Worm (Caenorhabditis elegans) whole organism, young adult: ENCODE data around the gene mif-2.

Source experiments
- C17E4.6 ChIP-seq: fragments of 200-800 bp; sonication (Bioruptor generic); IDR thresholded peaks from 2 replicates; pipeline ENCODE4 v1.3.6; 2022; ENCODE audit warnings: missing genetic modification reagents, missing genetic modification characterization, missing compliant biosample characterization
- D2030.7 ChIP-seq: fragments of 200-800 bp; sonication (Bioruptor generic); IDR thresholded peaks from 2 replicates; pipeline ENCODE4 v1.3.6; 2022; ENCODE audit warnings: missing genetic modification reagents, missing genetic modification characterization, missing compliant biosample characterization
- F22D6.2 ChIP-seq: sonication (generic microtip); optimal IDR thresholded peaks from 2 replicates; lab custom pipeline; 2016; ENCODE audit warnings: mild to moderate bottlenecking, missing genetic modification characterization, missing compliant biosample characterization
- F39B2.1 ChIP-seq: fragments of 200-800 bp; sonication (Bioruptor generic); IDR thresholded peaks from 2 replicates; pipeline ENCODE4 v1.3.6; 2022; ENCODE audit warnings: missing genetic modification reagents, missing genetic modification characterization, missing compliant biosample characterization
- F49E8.2 ChIP-seq: sonication (generic microtip); optimal IDR thresholded peaks from 3 replicates; lab custom pipeline; 2017; ENCODE audit warnings: missing genetic modification characterization, mild to moderate bottlenecking, missing compliant biosample characterization, antibody characterized with exemption, moderate library complexity; ENCODE audit not compliant: insufficient read depth
- Y53F4B.3 ChIP-seq: fragments of 200-800 bp; sonication (Bioruptor generic); IDR thresholded peaks from 2 replicates; pipeline ENCODE4 v1.3.6; 2022; ENCODE audit warnings: missing genetic modification reagents, missing genetic modification characterization, missing compliant biosample characterization
- Y53G8AR.9 ChIP-seq: fragments of 200-800 bp; sonication (Bioruptor generic); conservative IDR thresholded peaks from 2 replicates; pipeline ENCODE4 v1.3.6; 2022; ENCODE audit warnings: missing genetic modification reagents, missing genetic modification characterization, missing compliant biosample characterization
- Y56A3A.18 ChIP-seq: fragments of 200-800 bp; sonication (Bioruptor generic); IDR thresholded peaks from 2 replicates; pipeline ENCODE4 v1.3.6; 2022; ENCODE audit warnings: missing genetic modification reagents, missing genetic modification characterization, missing compliant biosample characterization
- attf-3 ChIP-seq: fragments of 200-800 bp; sonication (Bioruptor generic); conservative IDR thresholded peaks from 2 replicates; pipeline ENCODE4 v1.3.6; 2022; ENCODE audit warnings: missing genetic modification reagents, missing genetic modification characterization, missing compliant biosample characterization
- attf-6 ChIP-seq: fragments of 200-800 bp; sonication (Bioruptor generic); IDR thresholded peaks from 2 replicates; pipeline ENCODE4 v1.3.6; 2022; ENCODE audit warnings: missing genetic modification reagents, missing genetic modification characterization, missing compliant biosample characterization
- cebp-1 ChIP-seq, 2 experiments: fragments of 200-800 bp in 1 of 2; sonication (Bioruptor generic) in 1 of 2; sonication (generic microtip) in 1 of 2; IDR thresholded peaks in 1 of 2; optimal IDR thresholded peaks in 1 of 2; 2 replicates each; pipeline versions ENCODE4 v1.3.6 to Lab custom; 2017 to 2022; ENCODE audit warnings: missing compliant biosample characterization in 2 of 2, missing genetic modification characterization in 2 of 2, mild to moderate bottlenecking in 1 of 2, missing genetic modification reagents in 1 of 2, moderate library complexity in 1 of 2
- cebp-2 ChIP-seq: fragments of 200-800 bp; sonication (Bioruptor generic); IDR thresholded peaks from 2 replicates; pipeline ENCODE4 v1.3.6; 2022; ENCODE audit warnings: missing genetic modification characterization, missing compliant biosample characterization
- ceh-100 ChIP-seq: fragments of 200-800 bp; sonication (Bioruptor generic); IDR thresholded peaks from 2 replicates; pipeline ENCODE4 v1.3.6; 2022; ENCODE audit warnings: missing genetic modification reagents, missing genetic modification characterization, missing compliant biosample characterization
- die-1 ChIP-seq: sonication (generic microtip); optimal IDR thresholded peaks from 2 replicates; lab custom pipeline; 2016; ENCODE audit warnings: missing genotype, mild to moderate bottlenecking, missing genetic modification characterization, missing compliant biosample characterization
- dpl-1 ChIP-seq: fragments of 150-350 bp; optimal IDR thresholded peaks from 2 replicates; lab custom pipeline; 2014; ENCODE audit warnings: missing biosample characterization, missing genetic modification reagents, missing genetic modification characterization
- egl-18 ChIP-seq: fragments of 200-800 bp; sonication (Bioruptor generic); IDR thresholded peaks from 2 replicates; pipeline ENCODE4 v1.3.6; 2022; ENCODE audit warnings: missing genetic modification reagents, missing genetic modification characterization, missing compliant biosample characterization
- egl-44 ChIP-seq: fragments of 200-800 bp; sonication (Bioruptor generic); IDR thresholded peaks from 2 replicates; pipeline ENCODE4 v1.3.6; 2022; ENCODE audit warnings: missing genetic modification reagents, missing genetic modification characterization, missing compliant biosample characterization
- egrh-3 ChIP-seq: fragments of 200-800 bp; sonication (Bioruptor generic); IDR thresholded peaks from 2 replicates; pipeline ENCODE4 v1.3.6; 2022; ENCODE audit warnings: missing genetic modification reagents, missing genetic modification characterization, missing compliant biosample characterization
- ekl-4 ChIP-seq: fragments of 200-800 bp; sonication (Bioruptor generic); IDR thresholded peaks from 2 replicates; pipeline ENCODE4 v1.3.6; 2022; ENCODE audit warnings: missing genetic modification reagents, missing genetic modification characterization, missing compliant biosample characterization
- gei-17 ChIP-seq: fragments of 200-800 bp; sonication (Bioruptor generic); optimal IDR thresholded peaks from 2 replicates; lab custom pipeline; 2018; ENCODE audit warnings: mild to moderate bottlenecking, missing genetic modification characterization, missing compliant biosample characterization
- hlh-26 ChIP-seq: fragments of 200-800 bp; sonication (Bioruptor generic); conservative IDR thresholded peaks from 2 replicates; pipeline ENCODE4 v1.3.6; 2022; ENCODE audit warnings: missing genetic modification reagents, missing genetic modification characterization, missing compliant biosample characterization
- hrde-1 ChIP-seq: sonication (generic microtip); optimal IDR thresholded peaks from 2 replicates; lab custom pipeline; 2016; ENCODE audit warnings: missing genetic modification characterization, mild to moderate bottlenecking, missing compliant biosample characterization, moderate library complexity, missing genotype, missing genetic modification reagents, borderline replicate concordance
- hsf-1 ChIP-seq: fragments of 200-800 bp; sonication (Bioruptor generic); IDR thresholded peaks from 2 replicates; pipeline ENCODE4 v1.3.6; 2022; ENCODE audit warnings: missing genetic modification reagents, missing genetic modification characterization, missing compliant biosample characterization
- let-607 ChIP-seq, 2 experiments: fragments of 200-800 bp in 1 of 2; sonication (Bioruptor generic) in 1 of 2; sonication (generic microtip) in 1 of 2; optimal IDR thresholded peaks; 2 replicates each; lab custom pipeline; 2016 to 2018; ENCODE audit warnings: mild to moderate bottlenecking in 2 of 2, missing compliant biosample characterization in 2 of 2, missing genetic modification characterization in 2 of 2, moderate library complexity in 2 of 2, missing genotype in 1 of 2
- lir-1 ChIP-seq: fragments of 200-800 bp; sonication (Bioruptor generic); conservative IDR thresholded peaks from 2 replicates; pipeline ENCODE4 v1.3.6; 2022; ENCODE audit warnings: missing genetic modification reagents, missing genetic modification characterization, missing compliant biosample characterization
- lsl-1 ChIP-seq: fragments of 200-800 bp; sonication (Bioruptor generic); optimal IDR thresholded peaks from 2 replicates; lab custom pipeline; 2018; ENCODE audit warnings: mild to moderate bottlenecking, missing genetic modification characterization, moderate library complexity, missing compliant biosample characterization
- madf-3 ChIP-seq: fragments of 200-800 bp; sonication (Bioruptor generic); IDR thresholded peaks from 2 replicates; pipeline ENCODE4 v1.3.6; 2022; ENCODE audit warnings: missing genetic modification reagents, missing genetic modification characterization, missing compliant biosample characterization
- nfya-2 ChIP-seq: fragments of 200-800 bp; sonication (Bioruptor generic); IDR thresholded peaks from 2 replicates; pipeline ENCODE4 v1.3.6; 2022; ENCODE audit warnings: missing genetic modification reagents, missing genetic modification characterization, missing compliant biosample characterization
- nfyb-1 ChIP-seq: fragments of 200-800 bp; sonication (Bioruptor generic); IDR thresholded peaks from 2 replicates; pipeline ENCODE4 v1.3.6; 2022; ENCODE audit warnings: missing genetic modification reagents, missing genetic modification characterization, missing compliant biosample characterization
- nhr-120 ChIP-seq: fragments of 200-800 bp; sonication (Bioruptor generic); IDR thresholded peaks from 2 replicates; pipeline ENCODE4 v1.3.6; 2022; ENCODE audit warnings: missing genetic modification characterization, missing compliant biosample characterization
- nhr-179 ChIP-seq: sonication (generic microtip); optimal IDR thresholded peaks from 2 replicates; lab custom pipeline; 2016; ENCODE audit warnings: mild to moderate bottlenecking, missing genetic modification characterization, missing compliant biosample characterization
- pbrm-1 ChIP-seq: fragments of 200-800 bp; sonication (Bioruptor generic); IDR thresholded peaks from 2 replicates; pipeline ENCODE4 v1.3.6; 2022; ENCODE audit warnings: missing genetic modification reagents, missing genetic modification characterization, missing compliant biosample characterization
- rcor-1 ChIP-seq: fragments of 200-800 bp; sonication (Bioruptor generic); IDR thresholded peaks from 2 replicates; pipeline ENCODE4 v1.3.6; 2022; ENCODE audit warnings: missing genetic modification reagents, missing genetic modification characterization, missing compliant biosample characterization
- snpc-3.4 ChIP-seq: sonication (generic microtip); optimal IDR thresholded peaks from 2 replicates; lab custom pipeline; 2017; ENCODE audit warnings: missing genetic modification characterization, mild to moderate bottlenecking, missing compliant biosample characterization, antibody characterized with exemption, moderate library complexity, missing genotype, missing genetic modification reagents
- snpc-4 ChIP-seq, 5 experiments: fragments of 150-350 bp in 1 of 5; sonication (generic microtip) in 4 of 5; optimal IDR thresholded peaks; 2 replicates each; lab custom pipeline; 2014 to 2018; ENCODE audit warnings: missing genetic modification characterization in 5 of 5, missing biosample characterization in 3 of 5, antibody characterized with exemption in 2 of 5, mild to moderate bottlenecking in 2 of 5, missing compliant biosample characterization in 2 of 5, missing genotype in 2 of 5, moderate library complexity in 2 of 5, missing genetic modification reagents in 1 of 5
- tbp1 ChIP-seq: fragments of 200-800 bp; sonication (Bioruptor generic); optimal IDR thresholded peaks from 2 replicates; lab custom pipeline; 2018; ENCODE audit warnings: mild to moderate bottlenecking, missing genetic modification characterization, missing compliant biosample characterization
- tlf-1 ChIP-seq: fragments of 200-800 bp; sonication (Bioruptor generic); optimal IDR thresholded peaks from 2 replicates; lab custom pipeline; 2018; ENCODE audit warnings: mild to moderate bottlenecking, missing genetic modification characterization, missing compliant biosample characterization
- unc-62 ChIP-seq: fragments of 150-350 bp; optimal IDR thresholded peaks from 2 replicates; lab custom pipeline; 2014; ENCODE audit warnings: missing biosample characterization, missing genetic modification reagents, missing genetic modification characterization
- ztf-18 ChIP-seq: sonication (generic microtip); optimal IDR thresholded peaks from 2 replicates; lab custom pipeline; 2016; ENCODE audit warnings: missing genotype, mild to moderate bottlenecking, missing genetic modification characterization, missing compliant biosample characterization
- ztf-22 ChIP-seq: fragments of 200-800 bp; sonication (Bioruptor generic); optimal IDR thresholded peaks from 2 replicates; lab custom pipeline; 2018; ENCODE audit warnings: mild to moderate bottlenecking, missing genetic modification characterization, moderate library complexity, missing compliant biosample characterization
- ztf-25 ChIP-seq: fragments of 200-800 bp; sonication (Bioruptor generic); IDR thresholded peaks from 2 replicates; pipeline ENCODE4 v1.3.6; 2022; ENCODE audit warnings: missing genetic modification reagents, missing genetic modification characterization, missing compliant biosample characterization
- ztf-3 ChIP-seq: fragments of 200-800 bp; sonication (Bioruptor generic); optimal IDR thresholded peaks from 2 replicates; lab custom pipeline; 2018; ENCODE audit warnings: mild to moderate bottlenecking, missing genetic modification characterization, missing compliant biosample characterization

The mif-2 gene

ce11 chrV:11993706-11994345 lies 15.6 kb upstream of the mif-2 start, which contains the start of the genes cyl-1 and C52E4.7 (continued):
- TF ChIP-seq attf-3 (GFP tag; lab: Robert Waterston, UW) (no peak), gei-17 (GFP tag; lab: Kevin White, UChicago) (no peak), lir-1 (GFP tag; lab: Robert Waterston, UW) (no peak), dpl-1 (GFP tag; lab: Kevin White, UChicago) (peak; percentile 30), madf-3 (GFP tag; lab: Robert Waterston, UW) (peak; percentile 98), egrh-3 (no peak)

ce11 chrV:11990511-11991127 lies 12.4 kb upstream of the mif-2 start:
- TF ChIP-seq egl-44 (GFP tag; lab: Robert Waterston, UW) (no peak), nhr-120 (no peak), rcor-1 (GFP tag; lab: Robert Waterston, UW) (no peak), pbrm-1 (0 out of 2 replicates have a peak, but pooled peaks have one; percentile 36), snpc-4 (GFP tag; optimal IDR thresholded peaks at IDR 0.05; lab: Kevin White, UChicago) (no peak), snpc-4 (tag; optimal IDR thresholded peaks at IDR 0.05; lab: Kevin White, UChicago) (peak in 2 of 4 experiments; percentile 35 to 53), madf-3 (GFP tag; lab: Robert Waterston, UW) (peak; percentile 79; the same call in 1 of the 2 replicates), attf-6 (GFP tag; lab: Robert Waterston, UW) (0 out of 2 replicates have a peak, but pooled peaks have one; percentile 17), unc-62 (no peak), Y53F4B.3 (GFP tag; lab: Robert Waterston, UW) (0 out of 2 replicates have a peak, but pooled peaks have one; percentile 6), gei-17 (GFP tag; lab: Kevin White, UChicago) (no peak), dpl-1 (GFP tag; lab: Kevin White, UChicago) (no peak), let-607 (tag; optimal IDR thresholded peaks at IDR 0.05; lab: Kevin White, UChicago) (no peak), ekl-4 (GFP tag; lab: Robert Waterston, UW) (peak; percentile 59), ztf-18 (tag; lab: Kevin White, UChicago) (no peak), F39B2.1 (GFP tag; lab: Robert Waterston, UW) (no peak), ztf-3 (no peak), F49E8.2 (tag; lab: Kevin White, UChicago) (peak; percentile 20), lsl-1 (GFP tag; lab: Kevin White, UChicago) (no peak), D2030.7 (GFP tag; lab: Robert Waterston, UW) (0 out of 2 replicates have a peak, but pooled peaks have one; percentile 20), tbp1 (GFP tag; lab: Kevin White, UChicago) (peak; percentile 6), ztf-22 (no peak), F22D6.2 (tag; lab: Kevin White, UChicago) (no peak), nfyb-1 (GFP tag; lab: Robert Waterston, UW) (no peak), nfya-2 (GFP tag; lab: Robert Waterston, UW) (no peak), cebp-1 (GFP tag; IDR thresholded peaks at IDR 0.05; lab: Robert Waterston, UW) (no peak), cebp-1 (tag; optimal IDR thresholded peaks at IDR 0.05; lab: Kevin White, UChicago) (peak; percentile 35), hsf-1 (GFP tag; lab: Robert Waterston, UW) (peak; percentile 37; the same call in 1 of the 2 replicates), hrde-1 (tag; lab: Kevin White, UChicago) (peak; percentile 66), Y56A3A.18 (GFP tag; lab: Robert Waterston, UW) (no peak), cebp-2 (no peak), hlh-26 (GFP tag; lab: Robert Waterston, UW) (no peak), die-1 (tag; lab: Kevin White, UChicago) (no peak), C17E4.6 (GFP tag; lab: Robert Waterston, UW) (peak; percentile 48; the same call in 1 of the 2 replicates), nhr-179 (tag; lab: Kevin White, UChicago) (no peak), egl-18 (GFP tag; lab: Robert Waterston, UW) (no peak), Y53G8AR.9 (GFP tag; lab: Robert Waterston, UW) (0 out of 2 replicates have a peak, but pooled peaks have one; percentile 23), tlf-1 (GFP tag; lab: Kevin White, UChicago) (peak; percentile 5), ceh-100 (GFP tag; lab: Robert Waterston, UW) (no peak), ztf-25 (GFP tag; lab: Robert Waterston, UW) (no peak), snpc-3.4 (tag; lab: Kevin White, UChicago) (no peak)
